Worm (Caenorhabditis elegans): ENCODE data around the gene F10B5.2.

F10B5.2 gene

DNA sequence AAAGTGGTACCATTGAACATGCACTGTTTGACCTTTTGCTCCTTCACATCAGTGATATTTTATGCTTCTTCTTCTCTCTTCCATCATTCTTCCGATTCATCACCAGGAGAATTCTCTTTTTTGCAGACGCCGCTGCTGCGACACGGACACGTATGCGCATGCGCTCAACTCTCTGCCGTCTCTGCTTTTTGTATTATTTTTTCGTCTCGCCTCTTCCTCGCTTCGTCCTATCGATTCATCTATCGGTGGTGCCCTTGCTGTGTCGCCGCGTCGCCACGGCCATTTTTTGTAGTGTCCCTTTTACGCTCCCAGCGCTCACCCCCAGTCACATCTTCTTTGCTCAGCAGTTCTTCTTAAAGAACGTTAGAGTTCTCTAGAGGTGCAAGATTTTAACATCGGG lies 18.4 kb upstream of the F10B5.2 start (continued):
- TF ChIP-seq snu-23 (GFP tag; optimal IDR thresholded peaks at IDR 0.05) (peak; percentile 24), F16B12.6 (tag; optimal IDR thresholded peaks at IDR 0.05) (peak; percentile 37), fkh-8 (tag; optimal IDR thresholded peaks at IDR 0.05) (peak; percentile 61), hpl-2 (GFP tag; optimal IDR thresholded peaks at IDR 0.05) (no peak), tbx-2 (tag; optimal IDR thresholded peaks at IDR 0.05) (no peak), lir-3 (tag; optimal IDR thresholded peaks at IDR 0.05; ENCODE audit: poor library complexity) (no peak), fos-1 (tag; optimal IDR thresholded peaks at IDR 0.05) (peak; percentile 31), jun-1 (tag; optimal IDR thresholded peaks at IDR 0.05) (peak; percentile 1), egl-27 (tag; optimal IDR thresholded peaks at IDR 0.05) (peak in 1 of 2 experiments; percentile 14), dsc-1 (tag; optimal IDR thresholded peaks at IDR 0.05) (peak; percentile 38), nhr-12 (tag; optimal IDR thresholded peaks at IDR 0.05) (no peak), rnt-1 (tag; optimal IDR thresholded peaks at IDR 0.05) (peak; percentile 52), hlh-17 (GFP tag; optimal IDR thresholded peaks at IDR 0.05; ENCODE audit: borderline replicate concordance) (no peak), unc-86 (tag; optimal IDR thresholded peaks at IDR 0.05) (peak; percentile 30), mdl-1 (tag; optimal IDR thresholded peaks at IDR 0.05) (peak in 1 of 2 experiments; percentile 27), blmp-1 (tag; optimal IDR thresholded peaks at IDR 0.05) (peak; percentile 30), pag-3 (tag; optimal IDR thresholded peaks at IDR 0.05; ENCODE audit: borderline replicate concordance, insufficient read depth) (no peak), nhr-47 (tag; optimal IDR thresholded peaks at IDR 0.05) (peak; percentile 45), egl-13 (tag; optimal IDR thresholded peaks at IDR 0.05) (peak; percentile 39), unc-98 (GFP tag; IDR thresholded peaks at IDR 0.05) (no peak), nhr-11 (tag; optimal IDR thresholded peaks at IDR 0.05) (no peak), lin-14 (GFP tag; optimal IDR thresholded peaks at IDR 0.05) (peak; percentile 84), zip-4 (GFP tag; optimal IDR thresholded peaks at IDR 0.05) (no peak), Y116A8C.19 (tag; optimal IDR thresholded peaks at IDR 0.05; ENCODE audit: borderline replicate concordance) (no peak), fkh-10 (GFP tag; optimal IDR thresholded peaks at IDR 0.05) (peak; percentile 7), efl-3 (GFP tag; optimal IDR thresholded peaks at IDR 0.05) (no peak), grh-1 (GFP tag; IDR thresholded peaks at IDR 0.05) (no peak), nhr-71 (tag; optimal IDR thresholded peaks at IDR 0.05) (peak; percentile 64), xbp-1 (tag; optimal IDR thresholded peaks at IDR 0.05) (peak; percentile 42), lin-39 (tag; optimal IDR thresholded peaks at IDR 0.05) (no peak)

DNA sequence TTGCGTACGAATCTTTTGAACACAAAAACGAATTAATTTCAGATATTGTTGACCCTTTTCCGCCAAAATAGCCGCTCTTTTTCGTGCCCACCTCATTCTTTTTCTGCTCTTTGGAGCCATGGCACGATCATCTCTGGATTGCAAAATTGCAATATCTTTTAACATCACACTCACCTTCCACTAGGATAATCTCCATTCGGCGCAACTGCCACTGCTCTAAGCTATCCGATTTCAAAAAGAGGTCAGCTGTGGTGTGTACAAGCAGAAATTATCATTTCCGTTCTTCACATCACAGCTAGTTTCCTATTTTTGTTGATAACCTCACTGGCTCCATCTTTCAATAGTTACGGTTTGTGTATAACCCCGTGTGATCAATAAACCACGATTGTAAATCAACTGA lies 17.9 kb upstream of the F10B5.2 start:
- TF ChIP-seq rnt-1 (tag; optimal IDR thresholded peaks at IDR 0.05) (peak; percentile 19), sptf-1 (tag; optimal IDR thresholded peaks at IDR 0.05) (no peak)

DNA sequence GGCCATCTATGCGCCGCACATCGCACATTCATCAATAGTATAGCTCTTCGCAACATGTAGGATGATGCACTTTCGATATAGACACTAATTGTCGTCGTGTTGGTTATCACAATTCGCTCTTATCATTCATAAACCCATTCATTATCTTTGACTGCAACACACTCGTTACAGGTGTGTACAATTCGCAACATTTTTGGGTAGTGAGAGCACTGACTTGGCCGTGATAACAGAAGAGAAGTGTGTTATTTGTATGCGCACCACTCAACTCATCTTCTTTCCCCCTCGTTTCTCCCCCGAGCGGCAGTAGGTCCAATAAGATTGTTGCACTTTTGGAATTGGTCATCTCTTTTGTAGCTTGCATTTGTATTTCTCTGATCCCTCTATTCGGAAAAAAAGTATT lies 17.3 kb upstream of the F10B5.2 start:
- TF ChIP-seq vab-15 (tag; optimal IDR thresholded peaks at IDR 0.05), result no peak
- TF ChIP-seq nhr-85 (tag), result peak; percentile 17
- no peak for TF ChIP-seq ceh-88 (GFP tag; IDR thresholded peaks at IDR 0.05)
- peak in 1 of 2 experiments; percentile 36 for TF ChIP-seq lin-35 (GFP tag; optimal IDR thresholded peaks at IDR 0.05)
- TF ChIP-seq zip-4 (GFP tag; optimal IDR thresholded peaks at IDR 0.05), result no peak
- no peak for TF ChIP-seq grh-1 (GFP tag; IDR thresholded peaks at IDR 0.05)
- no peak for TF ChIP-seq Y116A8C.19 (tag; optimal IDR thresholded peaks at IDR 0.05; ENCODE audit: borderline replicate concordance)
- peak; percentile 68 for TF ChIP-seq elt-2 (tag; optimal IDR thresholded peaks at IDR 0.05)
- no peak for TF ChIP-seq nhr-84 (tag; optimal IDR thresholded peaks at IDR 0.05)
- TF ChIP-seq lsy-2 (tag; optimal IDR thresholded peaks at IDR 0.05), result peak in 1 of 2 experiments; percentile 4
- no peak for TF ChIP-seq lir-3 (tag; optimal IDR thresholded peaks at IDR 0.05; ENCODE audit: poor library complexity)
- TF ChIP-seq isw-1 (GFP tag; IDR thresholded peaks at IDR 0.05), result no peak
- no peak for TF ChIP-seq hlh-17 (GFP tag; optimal IDR thresholded peaks at IDR 0.05; ENCODE audit: borderline replicate concordance)
- peak; percentile 31 for TF ChIP-seq pqm-1 (tag; optimal IDR thresholded peaks at IDR 0.05)
- TF ChIP-seq egl-13 (tag; optimal IDR thresholded peaks at IDR 0.05), result no peak
- TF ChIP-seq C34B4.2 (tag; optimal IDR thresholded peaks at IDR 0.05), result no peak
- no peak for TF ChIP-seq skn-1 (tag; optimal IDR thresholded peaks at IDR 0.05)
- TF ChIP-seq lin-14 (GFP tag; optimal IDR thresholded peaks at IDR 0.05), result peak; percentile 7
- TF ChIP-seq irx-1 (tag; optimal IDR thresholded peaks at IDR 0.05), result no peak

Measured in whole organism, L1 larva.